Fruit fly (Drosophila melanogaster) whole organism: ENCODE data around the gene CG45099.

ENCODE experiments used
- CG8478 ChIP-seq: fragments of >200 bp; optimal IDR thresholded peaks from 2 replicates; lab custom pipeline; 2018; ENCODE audit warnings: inconsistent platforms
- pan ChIP-seq: fragments of >200 bp; optimal IDR thresholded peaks from 2 replicates; lab custom pipeline; 2017
- psq ChIP-seq: fragments of >200 bp; optimal IDR thresholded peaks from 2 replicates; lab custom pipeline; 2017

dm6 chr3R:22022623-22023022, 11.5 kb downstream of the CG45099 start:
- TF ChIP-seq psq (lab: Kevin White, UChicago) (no peak), pan (no peak), CG8478 (lab: Kevin White, UChicago) (no peak)
